Fruit fly (Drosophila melanogaster): ENCODE data around the gene nonA-l.

The nonA-l gene

dm6 chr3R:16652091-16652490 is 12.1 kb downstream of the nonA-l start, which contains the start of gene CG14907 (continued):
- no peak for TF ChIP-seq odd (GFP tag; optimal IDR thresholded peaks at IDR 0.05)
- no peak for TF ChIP-seq eyg (GFP tag; optimal IDR thresholded peaks at IDR 0.05)
- TF ChIP-seq CG4854 (GFP tag; optimal IDR thresholded peaks at IDR 0.05) = no peak
- TF ChIP-seq inv (GFP tag; IDR thresholded peaks at IDR 0.05; ENCODE audit: partially characterized antibody) = 0 out of 2 replicates have a peak, but pooled peaks have one; percentile 15
- no peak for TF ChIP-seq HLH3B (GFP tag; IDR thresholded peaks at IDR 0.05)
- no peak for TF ChIP-seq psq (GFP tag; optimal IDR thresholded peaks at IDR 0.05)
- TF ChIP-seq kni (GFP tag; optimal IDR thresholded peaks at IDR 0.05) = no peak
- TF ChIP-seq al (GFP tag; IDR thresholded peaks at IDR 0.05) = no peak
- no peak for TF ChIP-seq Sox102F (GFP tag; optimal IDR thresholded peaks at IDR 0.05)
- no peak for TF ChIP-seq Kr (GFP tag; optimal IDR thresholded peaks at IDR 0.05)
- no peak for TF ChIP-seq Hmr (GFP tag; optimal IDR thresholded peaks at IDR 0.05)
- TF ChIP-seq lbe (GFP tag; optimal IDR thresholded peaks at IDR 0.05) = no peak
- TF ChIP-seq CG4328 (GFP tag; optimal IDR thresholded peaks at IDR 0.05) = no peak
- no peak for TF ChIP-seq nau (GFP tag; optimal IDR thresholded peaks at IDR 0.05)
- no peak for TF ChIP-seq CHES-1-like (GFP tag; optimal IDR thresholded peaks at IDR 0.05)
- peak; percentile 96 for TF ChIP-seq CG2116 (GFP tag; optimal IDR thresholded peaks at IDR 0.05)
- TF ChIP-seq tin (GFP tag; optimal IDR thresholded peaks at IDR 0.05) = no peak
- TF ChIP-seq otp (GFP tag; IDR thresholded peaks at IDR 0.05) = no peak
- no peak for TF ChIP-seq pum (GFP tag; optimal IDR thresholded peaks at IDR 0.05)
- TF ChIP-seq Dip2 (GFP tag; IDR thresholded peaks at IDR 0.05) = no peak
- no peak for TF ChIP-seq sisA (GFP tag; IDR thresholded peaks at IDR 0.05)
- TF ChIP-seq Lhr (GFP tag; optimal IDR thresholded peaks at IDR 0.05) = no peak
- TF ChIP-seq zen2 (GFP tag; IDR thresholded peaks at IDR 0.05; ENCODE audit: partially characterized antibody) = peak; percentile 56; the same call in 1 of the 3 replicates
- no peak for TF ChIP-seq nmo (GFP tag; optimal IDR thresholded peaks at IDR 0.05)
- TF ChIP-seq Blimp-1 (GFP tag; optimal IDR thresholded peaks at IDR 0.05) = no peak
- TF ChIP-seq CG8944 (GFP tag; optimal IDR thresholded peaks at IDR 0.05) = no peak
- TF ChIP-seq Adf1 (GFP tag; IDR thresholded peaks at IDR 0.05) = no peak
- TF ChIP-seq Xrp1 (GFP tag; IDR thresholded peaks at IDR 0.05) = no peak
- no peak for TF ChIP-seq danr (GFP tag; IDR thresholded peaks at IDR 0.05)
- TF ChIP-seq Atf6 (GFP tag; IDR thresholded peaks at IDR 0.05) = no peak
- no peak for TF ChIP-seq H15 (GFP tag; IDR thresholded peaks at IDR 0.05)
- TF ChIP-seq HLHmδ (GFP tag; optimal IDR thresholded peaks at IDR 0.05) = no peak
- no peak for TF ChIP-seq Awh (GFP tag; IDR thresholded peaks at IDR 0.05)
- TF ChIP-seq Hr78 (GFP tag; optimal IDR thresholded peaks at IDR 0.05) = no peak
- no peak for TF ChIP-seq gem (tag; optimal IDR thresholded peaks at IDR 0.05)
- TF ChIP-seq cato (GFP tag; optimal IDR thresholded peaks at IDR 0.05; ENCODE audit: borderline replicate concordance) = no peak
- no peak for TF ChIP-seq CG1647 (GFP tag; optimal IDR thresholded peaks at IDR 0.05)
- no peak for TF ChIP-seq jing (GFP tag; optimal IDR thresholded peaks at IDR 0.05)
- no peak for TF ChIP-seq Bdp1 (GFP tag; optimal IDR thresholded peaks at IDR 0.05)
- no peak for TF ChIP-seq CG6175 (GFP tag; IDR thresholded peaks at IDR 0.05)
- no peak for TF ChIP-seq shn (GFP tag; optimal IDR thresholded peaks at IDR 0.05)
- TF ChIP-seq CG31365 (tag; optimal IDR thresholded peaks at IDR 0.05) = no peak
- TF ChIP-seq CG42726 (GFP tag; IDR thresholded peaks at IDR 0.05; ENCODE audit: partially characterized antibody) = 0 out of 2 replicates have a peak, but pooled peaks have one; percentile 5
- peak; percentile 75 for TF ChIP-seq sna (GFP tag; IDR thresholded peaks at IDR 0.05; ENCODE audit: partially characterized antibody)
- TF ChIP-seq CG11456 (GFP tag; IDR thresholded peaks at IDR 0.05) = no peak
- TF ChIP-seq CG1529 (GFP tag; optimal IDR thresholded peaks at IDR 0.05) = no peak
- peak; percentile 55 for TF ChIP-seq pzg (GFP tag; optimal IDR thresholded peaks at IDR 0.05)
- no peak for TF ChIP-seq HHEX (GFP tag; optimal IDR thresholded peaks at IDR 0.05)
- TF ChIP-seq Nf-YC (tag; optimal IDR thresholded peaks at IDR 0.05) = peak; percentile 42
- TF ChIP-seq CG10147 (GFP tag; optimal IDR thresholded peaks at IDR 0.05) = peak; percentile 20
- TF ChIP-seq CG12299 (tag; optimal IDR thresholded peaks at IDR 0.05) = no peak

Data from whole organism, embryonic.